Worm (Caenorhabditis elegans): ENCODE results near the gene F58E6.8.

- TF ChIP-seq B0310.2 (tag; optimal IDR thresholded peaks at IDR 0.05) (no peak), hmg-4 (GFP tag; optimal IDR thresholded peaks at IDR 0.05) (no peak), flt-1 (GFP tag; IDR thresholded peaks at IDR 0.05) (no peak), tbx-37 (GFP tag; conservative IDR thresholded peaks at IDR 0.05) (no peak), tra-4 (tag; optimal IDR thresholded peaks at IDR 0.05) (no peak), ama-1 (optimal IDR thresholded peaks at IDR 0.05) (no peak), tbx-11 (GFP tag; IDR thresholded peaks at IDR 0.05) (no peak), sea-1 (GFP tag; conservative IDR thresholded peaks at IDR 0.05) (no peak), pes-1 (GFP tag; IDR thresholded peaks at IDR 0.05) (no peak), ets-7 (tag; optimal IDR thresholded peaks at IDR 0.05) (no peak), F13C5.2 (tag; optimal IDR thresholded peaks at IDR 0.05) (no peak)
Observed at ce11 chrV:9805161-9805560, 49.5 kb upstream of the F58E6.8 start, which contains the start of gene sru-37.

Measured in whole organism, early embryonic.